Worm (Caenorhabditis elegans) whole organism, L1 larva: Measurements from ENCODE around the gene arf-1.

Experiments used
- C16A3.4 ChIP-seq: fragments of 150-350 bp; optimal IDR thresholded peaks from 2 replicates; lab custom pipeline; 2014; ENCODE audit warnings: missing biosample characterization, missing genetic modification characterization
- C34B4.2 ChIP-seq: sonication (generic microtip); optimal IDR thresholded peaks from 2 replicates; lab custom pipeline; 2017; ENCODE audit warnings: mild to moderate bottlenecking, missing genetic modification characterization, missing compliant biosample characterization
- alr-1 ChIP-seq: fragments of 200-800 bp; sonication (Bioruptor generic); optimal IDR thresholded peaks from 2 replicates; lab custom pipeline; 2018; ENCODE audit warnings: borderline replicate concordance, mild to moderate bottlenecking, missing genetic modification characterization, missing compliant biosample characterization
- ceh-63 ChIP-seq: fragments of 200-800 bp; sonication (Bioruptor generic); optimal IDR thresholded peaks from 2 replicates; lab custom pipeline; 2018; ENCODE audit warnings: mild to moderate bottlenecking, missing genetic modification characterization, missing compliant biosample characterization
- ceh-82 ChIP-seq, 3 experiments: fragments of 150-350 bp in 1 of 3; sonication (generic microtip) in 2 of 3; optimal IDR thresholded peaks; 2 replicates each; lab custom pipeline; 2014 to 2017; ENCODE audit warnings: missing biosample characterization in 3 of 3, missing genetic modification characterization in 3 of 3
- ceh-90 ChIP-seq: sonication (generic microtip); optimal IDR thresholded peaks from 2 replicates; lab custom pipeline; 2016; ENCODE audit warnings: missing genetic modification characterization, missing compliant biosample characterization
- ces-1 ChIP-seq: fragments of 150-350 bp; optimal IDR thresholded peaks from 2 replicates; lab custom pipeline; 2014; ENCODE audit warnings: missing biosample characterization, missing genetic modification reagents, missing genetic modification characterization
- dpl-1 ChIP-seq, 3 experiments: fragments of 150-350 bp in 2 of 3; sonication (generic microtip) in 1 of 3; optimal IDR thresholded peaks; 2 replicates each; lab custom pipeline; 2014 to 2017; ENCODE audit warnings: missing biosample characterization in 3 of 3, missing genetic modification characterization in 3 of 3, missing genetic modification reagents in 3 of 3
- dsc-1 ChIP-seq: sonication (generic microtip); optimal IDR thresholded peaks from 2 replicates; lab custom pipeline; 2016; ENCODE audit warnings: mild to moderate bottlenecking, missing genetic modification characterization, missing compliant biosample characterization
- efl-1 ChIP-seq, 4 experiments: fragments of 150-350 bp; optimal IDR thresholded peaks in 3 of 4; peaks in 1 of 4; 1 replicate in 1 of 4; 2 replicates in 3 of 4; lab custom pipeline; 2014; ENCODE audit warnings: missing biosample characterization in 2 of 4, missing genetic modification characterization in 2 of 4, missing genetic modification reagents in 2 of 4
- egl-13 ChIP-seq: sonication (generic microtip); optimal IDR thresholded peaks from 2 replicates; lab custom pipeline; 2016; ENCODE audit warnings: missing genotype, missing genetic modification reagents, missing genetic modification characterization, missing compliant biosample characterization
- egl-27 ChIP-seq, 2 experiments: fragments of 150-350 bp in 1 of 2; sonication (generic microtip); optimal IDR thresholded peaks; 3 replicates each; lab custom pipeline; 2017 to 2018; ENCODE audit warnings: missing biosample characterization in 2 of 2, missing genetic modification characterization in 2 of 2, missing genetic modification reagents in 2 of 2
- ets-5 ChIP-seq: fragments of 200-800 bp; sonication (Bioruptor generic); IDR thresholded peaks from 2 replicates; pipeline ENCODE4 v1.3.6; 2022; ENCODE audit warnings: missing genetic modification characterization, missing compliant biosample characterization
- fkh-10 ChIP-seq: sonication (generic microtip); optimal IDR thresholded peaks from 2 replicates; lab custom pipeline; 2017; ENCODE audit warnings: missing biosample characterization, missing genetic modification reagents, missing genetic modification characterization
- fkh-8 ChIP-seq: sonication (generic microtip); optimal IDR thresholded peaks from 2 replicates; lab custom pipeline; 2016; ENCODE audit warnings: mild to moderate bottlenecking, missing genetic modification characterization, missing compliant biosample characterization
- grh-1 ChIP-seq: fragments of 200-800 bp; sonication (Bioruptor generic); IDR thresholded peaks from 2 replicates; pipeline ENCODE4 v1.3.6; 2022; ENCODE audit warnings: missing genetic modification reagents, missing genetic modification characterization, missing compliant biosample characterization
- hlh-4 ChIP-seq: sonication (generic microtip); optimal IDR thresholded peaks from 2 replicates; lab custom pipeline; 2016; ENCODE audit warnings: mild to moderate bottlenecking, missing genetic modification characterization, missing compliant biosample characterization
- hpl-2 ChIP-seq: fragments of 150-350 bp; optimal IDR thresholded peaks from 2 replicates; lab custom pipeline; 2014; ENCODE audit warnings: missing biosample characterization, missing genetic modification reagents, missing genetic modification characterization
- irx-1 ChIP-seq: sonication (generic microtip); optimal IDR thresholded peaks from 2 replicates; lab custom pipeline; 2016; ENCODE audit warnings: missing genetic modification characterization, missing compliant biosample characterization
- lin-14 ChIP-seq: fragments of 200-800 bp; sonication (Bioruptor generic); optimal IDR thresholded peaks from 2 replicates; lab custom pipeline; 2018; ENCODE audit warnings: mild to moderate bottlenecking, missing genetic modification characterization, moderate library complexity, missing compliant biosample characterization
- lin-35 ChIP-seq, 2 experiments: fragments of 150-350 bp; optimal IDR thresholded peaks; 2 replicates each; lab custom pipeline; 2014; ENCODE audit warnings: missing biosample characterization in 2 of 2, missing genetic modification characterization in 2 of 2, missing genetic modification reagents in 2 of 2
- lir-3 ChIP-seq: sonication (generic microtip); optimal IDR thresholded peaks from 2 replicates; lab custom pipeline; 2016; ENCODE audit warnings: mild to moderate bottlenecking, missing genetic modification characterization, moderate library complexity, missing compliant biosample characterization; ENCODE audit not compliant: poor library complexity
- mab-9 ChIP-seq: fragments of 200-800 bp; sonication (Bioruptor generic); IDR thresholded peaks from 2 replicates; pipeline ENCODE4 v1.3.6; 2022; ENCODE audit warnings: missing genetic modification reagents, missing genetic modification characterization, missing compliant biosample characterization
- mef-2 ChIP-seq: fragments of 150-350 bp; optimal IDR thresholded peaks from 2 replicates; lab custom pipeline; 2014; ENCODE audit warnings: missing biosample characterization, missing genetic modification characterization
- mep-1 ChIP-seq: fragments of 150-350 bp; optimal IDR thresholded peaks from 2 replicates; lab custom pipeline; 2014; ENCODE audit warnings: missing biosample characterization, missing genetic modification characterization
- nhr-11 ChIP-seq: fragments of 150-350 bp; optimal IDR thresholded peaks from 2 replicates; lab custom pipeline; 2014; ENCODE audit warnings: missing biosample characterization, missing genetic modification characterization
- nhr-12 ChIP-seq: sonication (generic microtip); optimal IDR thresholded peaks from 2 replicates; lab custom pipeline; 2017; ENCODE audit warnings: missing biosample characterization, missing genetic modification characterization
- nhr-19 ChIP-seq: fragments of 200-800 bp; sonication (Bioruptor generic); conservative IDR thresholded peaks from 2 replicates; pipeline ENCODE4 v1.3.6; 2022; ENCODE audit warnings: missing genetic modification characterization, missing compliant biosample characterization
- nhr-20 ChIP-seq: sonication (generic microtip); optimal IDR thresholded peaks from 2 replicates; lab custom pipeline; 2016; ENCODE audit warnings: mild to moderate bottlenecking, missing genetic modification characterization, missing compliant biosample characterization
- nhr-28 ChIP-seq: fragments of 150-350 bp; optimal IDR thresholded peaks from 2 replicates; lab custom pipeline; 2014; ENCODE audit warnings: missing biosample characterization, missing genetic modification characterization
- nhr-47 ChIP-seq: sonication (generic microtip); optimal IDR thresholded peaks from 2 replicates; lab custom pipeline; 2016; ENCODE audit warnings: mild to moderate bottlenecking, missing genetic modification characterization, moderate library complexity, missing compliant biosample characterization
- nhr-71 ChIP-seq: sonication (generic microtip); optimal IDR thresholded peaks from 2 replicates; lab custom pipeline; 2016; ENCODE audit warnings: mild to moderate bottlenecking, missing genetic modification characterization, moderate library complexity, missing compliant biosample characterization
- nhr-76 ChIP-seq: sonication (generic microtip); optimal IDR thresholded peaks from 2 replicates; lab custom pipeline; 2017; ENCODE audit warnings: missing biosample characterization, missing genetic modification characterization
- nhr-84 ChIP-seq: sonication (generic microtip); optimal IDR thresholded peaks from 2 replicates; lab custom pipeline; 2017; ENCODE audit warnings: missing biosample characterization, missing genetic modification characterization
- pag-3 ChIP-seq: sonication (generic microtip); optimal IDR thresholded peaks from 2 replicates; lab custom pipeline; 2017; ENCODE audit warnings: missing genetic modification characterization, mild to moderate bottlenecking, missing compliant biosample characterization, antibody characterized with exemption, borderline replicate concordance; ENCODE audit not compliant: insufficient read depth
- pax-3 ChIP-seq: fragments of 200-800 bp; sonication (Bioruptor generic); optimal IDR thresholded peaks from 2 replicates; lab custom pipeline; 2018; ENCODE audit warnings: mild to moderate bottlenecking, missing genetic modification characterization, moderate library complexity, missing compliant biosample characterization
- rnt-1 ChIP-seq: sonication (generic microtip); optimal IDR thresholded peaks from 2 replicates; lab custom pipeline; 2016; ENCODE audit warnings: mild to moderate bottlenecking, missing genetic modification characterization, moderate library complexity, missing compliant biosample characterization
- skn-1 ChIP-seq: fragments of 150-350 bp; optimal IDR thresholded peaks from 2 replicates; lab custom pipeline; 2014; ENCODE audit warnings: missing biosample characterization, missing genetic modification characterization
- snpc-4 ChIP-seq: fragments of 150-350 bp; optimal IDR thresholded peaks from 2 replicates; lab custom pipeline; 2014; ENCODE audit warnings: missing biosample characterization, missing genetic modification characterization
- snu-23 ChIP-seq: sonication (generic microtip); optimal IDR thresholded peaks from 2 replicates; lab custom pipeline; 2016; ENCODE audit warnings: missing genetic modification characterization, missing compliant biosample characterization
- sox-4 ChIP-seq: sonication (generic microtip); optimal IDR thresholded peaks from 2 replicates; lab custom pipeline; 2016; ENCODE audit warnings: missing genetic modification characterization, missing compliant biosample characterization
- sup-37 ChIP-seq: fragments of 200-800 bp; sonication (Bioruptor generic); optimal IDR thresholded peaks from 2 replicates; lab custom pipeline; 2018; ENCODE audit warnings: mild to moderate bottlenecking, missing genetic modification characterization, missing compliant biosample characterization
- swsn-7 ChIP-seq: sonication (generic microtip); optimal IDR thresholded peaks from 2 replicates; lab custom pipeline; 2016; ENCODE audit warnings: missing genetic modification characterization, missing compliant biosample characterization
- tbx-2 ChIP-seq: sonication (generic microtip); optimal IDR thresholded peaks from 2 replicates; lab custom pipeline; 2016; ENCODE audit warnings: missing genetic modification characterization, missing compliant biosample characterization
- tlp-1 ChIP-seq: fragments of 150-350 bp; optimal IDR thresholded peaks from 2 replicates; lab custom pipeline; 2014; ENCODE audit warnings: missing biosample characterization, missing genetic modification characterization
- unc-130 ChIP-seq: fragments of 150-350 bp; optimal IDR thresholded peaks from 2 replicates; lab custom pipeline; 2017; ENCODE audit warnings: missing biosample characterization, missing genetic modification characterization, inconsistent platforms
- unc-98 ChIP-seq: fragments of 200-800 bp; sonication (Bioruptor generic); IDR thresholded peaks from 2 replicates; pipeline ENCODE4 v1.3.6; 2022; ENCODE audit warnings: missing genetic modification characterization, missing compliant biosample characterization
- vab-15 ChIP-seq: sonication (generic microtip); optimal IDR thresholded peaks from 2 replicates; lab custom pipeline; 2017; ENCODE audit warnings: missing genotype, mild to moderate bottlenecking, missing genetic modification characterization, missing compliant biosample characterization
- xbp-1 ChIP-seq: sonication (generic microtip); optimal IDR thresholded peaks from 2 replicates; lab custom pipeline; 2016; ENCODE audit warnings: missing genetic modification characterization, missing compliant biosample characterization
- zip-4 ChIP-seq: fragments of 200-800 bp; sonication (Bioruptor generic); optimal IDR thresholded peaks from 2 replicates; lab custom pipeline; 2018; ENCODE audit warnings: mild to moderate bottlenecking, missing genetic modification characterization, moderate library complexity, missing compliant biosample characterization
- ztf-11 ChIP-seq, 2 experiments: sonication (generic microtip); optimal IDR thresholded peaks; 2 replicates each; lab custom pipeline; 2016 to 2017; ENCODE audit warnings: missing genetic modification characterization in 2 of 2, missing biosample characterization in 1 of 2, missing compliant biosample characterization in 1 of 2

arf-1 gene

ce11 chrIII:5758519-5759099, 43.9 kb downstream of the arf-1 start:
- TF ChIP-seq swsn-7 (tag; lab: Kevin White, UChicago): peak; percentile 77
- TF ChIP-seq lin-35 (GFP tag; optimal IDR thresholded peaks at IDR 0.05; lab: Kevin White, UChicago): peak in 1 of 2 experiments; percentile 35
- TF ChIP-seq egl-27 (tag; optimal IDR thresholded peaks at IDR 0.05; lab: Kevin White, UChicago): peak in 1 of 2 experiments; percentile 37
- TF ChIP-seq tlp-1 (tag; lab: Kevin White, UChicago): no peak
- TF ChIP-seq xbp-1 (tag; lab: Kevin White, UChicago): peak; percentile 60
- peak; percentile 82 for TF ChIP-seq nhr-47 (tag; lab: Kevin White, UChicago)
- peak in 1 of 3 experiments; percentile 35 for TF ChIP-seq dpl-1 (GFP tag; optimal IDR thresholded peaks at IDR 0.05; lab: Kevin White, UChicago)
- no peak for TF ChIP-seq grh-1
- no peak for TF ChIP-seq C34B4.2 (tag; lab: Kevin White, UChicago)
- TF ChIP-seq fkh-10 (GFP tag; lab: Kevin White, UChicago): peak; percentile 74
- peak; percentile 50; the same call in 1 of the 2 replicates for TF ChIP-seq mab-9 (GFP tag; lab: Robert Waterston, UW)
- TF ChIP-seq pag-3 (tag; lab: Kevin White, UChicago): no peak
- peak; percentile 74 for TF ChIP-seq mef-2 (tag; lab: Kevin White, UChicago)
- peak; percentile 37 for TF ChIP-seq nhr-20
- no peak for TF ChIP-seq nhr-84
- TF ChIP-seq snu-23 (GFP tag; lab: Kevin White, UChicago): peak; percentile 27
- TF ChIP-seq pax-3 (tag; lab: Kevin White, UChicago): peak; percentile 63
- TF ChIP-seq ceh-82 (tag; optimal IDR thresholded peaks at IDR 0.05; lab: Kevin White, UChicago): peak; percentile 24 to 43 (median 24)
- no peak for TF ChIP-seq vab-15
- no peak for TF ChIP-seq unc-98 (GFP tag; lab: Robert Waterston, UW)
- no peak for TF ChIP-seq skn-1 (tag; lab: Kevin White, UChicago)
- TF ChIP-seq tbx-2 (tag; lab: Kevin White, UChicago): peak; percentile 49
- TF ChIP-seq irx-1 (tag; lab: Kevin White, UChicago): peak; percentile 52
- TF ChIP-seq ztf-11 (tag; optimal IDR thresholded peaks at IDR 0.05; lab: Kevin White, UChicago): peak in 1 of 2 experiments; percentile 19
- peak; percentile 72 for TF ChIP-seq sox-4
- TF ChIP-seq C16A3.4 (tag; lab: Kevin White, UChicago): peak; percentile 10
- TF ChIP-seq dsc-1 (tag; lab: Kevin White, UChicago): peak; percentile 74
- peak; percentile 40 for TF ChIP-seq nhr-11 (tag; lab: Kevin White, UChicago)
- TF ChIP-seq lir-3 (tag; lab: Kevin White, UChicago): peak; percentile 29
- no peak for TF ChIP-seq ceh-90
- peak; percentile 57 for TF ChIP-seq ceh-63
- peak; percentile 91 for TF ChIP-seq nhr-71
- TF ChIP-seq nhr-12: no peak
- no peak for TF ChIP-seq zip-4 (GFP tag; lab: Kevin White, UChicago)
- no peak for TF ChIP-seq ces-1 (GFP tag; lab: Kevin White, UChicago)
- TF ChIP-seq hpl-2 (GFP tag; lab: Kevin White, UChicago): no peak
- no peak for TF ChIP-seq unc-130
- peak; percentile 94 for TF ChIP-seq lin-14 (GFP tag; lab: Kevin White, UChicago)
- peak; percentile 97 for TF ChIP-seq fkh-8 (tag; lab: Kevin White, UChicago)
- no peak for TF ChIP-seq hlh-4
- peak; percentile 62 for TF ChIP-seq mep-1 (tag; lab: Kevin White, UChicago)
- peak; percentile 25; the same call in 1 of the 2 replicates for TF ChIP-seq nhr-19 (GFP tag; lab: Robert Waterston, UW)
- TF ChIP-seq ets-5: no peak
- TF ChIP-seq sup-37: no peak
- peak; percentile 23 to 33 for TF ChIP-seq efl-1 (optimal IDR thresholded peaks at IDR 0.05; lab: Kevin White, UChicago)
- TF ChIP-seq efl-1 (GFP tag; optimal IDR thresholded peaks at IDR 0.05 in 1 of 2; lab: Kevin White, UChicago): peak in 1 of 2 experiments; percentile 19
- no peak for TF ChIP-seq alr-1 (tag; lab: Kevin White, UChicago)
- TF ChIP-seq egl-13 (tag; lab: Kevin White, UChicago): peak; percentile 78
- TF ChIP-seq nhr-76 (tag; lab: Kevin White, UChicago): no peak
- no peak for TF ChIP-seq snpc-4
- TF ChIP-seq nhr-28: no peak
- no peak for TF ChIP-seq rnt-1 (tag; lab: Kevin White, UChicago)
